Fruit fly (Drosophila melanogaster) whole organism, embryonic: ENCODE results near the gene dpr9.

Experiments
- Antp ChIP-seq: fragments of 200-800 bp; sonication (Bioruptor generic); optimal IDR thresholded peaks from 3 replicates; lab custom pipeline; 2016; ENCODE audit warnings: missing biosample characterization, missing genetic modification characterization
- CG10979 ChIP-seq: fragments of 200-800 bp; sonication (Bioruptor generic); optimal IDR thresholded peaks from 2 replicates; lab custom pipeline; 2018; ENCODE audit warnings: missing biosample characterization, mild to moderate bottlenecking, missing genetic modification characterization, moderate library complexity
- CG1233 ChIP-seq: fragments of 200-800 bp; sonication (Bioruptor generic); optimal IDR thresholded peaks from 4 replicates; lab custom pipeline; 2018; ENCODE audit warnings: missing biosample characterization, mild to moderate bottlenecking, missing genetic modification characterization
- CG17359 ChIP-seq: fragments of 200-800 bp; sonication (Bioruptor generic); optimal IDR thresholded peaks from 3 replicates; lab custom pipeline; 2018; ENCODE audit warnings: missing biosample characterization, mild to moderate bottlenecking, missing genetic modification characterization, moderate library complexity
- CG32772 ChIP-seq: fragments of 200-800 bp; sonication (Bioruptor generic); IDR thresholded peaks from 2 replicates; pipeline ENCODE4 v1.3.6; 2022; ENCODE audit warnings: missing biosample characterization, missing genetic modification characterization
- H2.0 ChIP-seq: fragments of 200-800 bp; sonication (Bioruptor generic); IDR thresholded peaks from 2 replicates; pipeline ENCODE4 v1.3.6; 2022; ENCODE audit warnings: missing biosample characterization, missing genetic modification characterization
- Scr ChIP-seq: fragments of 200-800 bp; sonication (Bioruptor generic); IDR thresholded peaks from 2 replicates; pipeline ENCODE4 v1.3.6; 2022; ENCODE audit warnings: missing biosample characterization, missing genetic modification characterization; ENCODE audit not compliant: partially characterized antibody
- ind ChIP-seq: fragments of 200-800 bp; sonication (Bioruptor generic); optimal IDR thresholded peaks from 3 replicates; lab custom pipeline; 2016; ENCODE audit warnings: missing biosample characterization, missing genetic modification characterization

dm6 chr3R:15031662-15032061 lies 45.3 kb downstream of the dpr9 start:
- no peak for TF ChIP-seq H2.0 (GFP tag; lab: Robert Waterston, UW)
- no peak for TF ChIP-seq CG32772 (GFP tag; lab: Robert Waterston, UW)
- no peak for TF ChIP-seq Antp (GFP tag; lab: Kevin White, UChicago)
- TF ChIP-seq CG17359 (tag; lab: Kevin White, UChicago), result no peak
- no peak for TF ChIP-seq CG10979 (tag; lab: Kevin White, UChicago)
- no peak for TF ChIP-seq CG1233
- no peak for TF ChIP-seq ind
- TF ChIP-seq Scr (GFP tag; lab: Robert Waterston, UW), result no peak
